Fruit fly (Drosophila melanogaster) whole organism, prepupa: ENCODE results near the gene bol.
A peak's percentile ranks its signal among the peaks of the same experiment; 100 is the strongest.

Experiments
- CG8632 ChIP-seq: fragments of 200-800 bp; sonication (Bioruptor generic); optimal IDR thresholded peaks from 3 replicates; lab custom pipeline; 2016; ENCODE audit warnings: missing biosample characterization, missing genetic modification characterization
- CG9139 ChIP-seq: fragments of 200-800 bp; sonication (Bioruptor generic); optimal IDR thresholded peaks from 3 replicates; lab custom pipeline; 2017; ENCODE audit warnings: missing biosample characterization, mild to moderate bottlenecking, missing genetic modification characterization

DNA sequence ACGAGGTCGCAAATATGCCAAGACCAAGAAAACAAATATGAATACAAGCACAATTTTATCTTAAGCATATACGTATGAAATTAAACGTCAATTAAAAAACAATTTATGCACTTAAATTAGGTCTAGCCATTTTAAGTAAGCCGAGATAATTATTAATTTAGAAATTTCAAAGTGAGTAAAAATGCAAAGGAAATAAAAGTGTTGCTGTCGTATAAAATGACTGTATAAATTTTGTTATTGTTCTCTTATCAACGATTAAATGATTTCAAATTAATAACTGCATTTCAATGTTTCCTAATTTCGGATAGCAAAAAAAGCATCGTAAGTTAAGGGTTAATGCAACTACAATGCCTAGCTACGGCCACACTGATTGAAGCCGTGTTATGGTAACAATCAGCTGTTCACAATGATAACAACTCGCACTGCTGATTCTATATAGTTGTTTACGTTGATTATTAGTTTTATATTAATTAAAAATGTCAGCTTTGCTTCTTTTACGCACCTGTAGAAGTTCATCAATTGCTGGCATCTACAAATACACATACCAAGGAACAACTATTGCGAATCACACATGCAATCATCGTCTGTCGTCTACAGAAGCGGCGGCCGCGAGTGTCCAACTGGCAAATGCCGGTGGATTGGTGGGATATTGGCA is 61.3 kb downstream of the bol start, which contains the start of the genes CG4911 and CG4942:
- TF ChIP-seq CG8632 (peak; percentile 39), CG9139 (no peak)
